Fruit fly (Drosophila melanogaster) whole organism, prepupa: Measurements from ENCODE around the gene CG4020.

Experiments used
- CG3032 ChIP-seq: fragments of 200-800 bp; optimal IDR thresholded peaks from 2 replicates; lab custom pipeline; 2019; ENCODE audit warnings: missing biosample characterization, mild to moderate bottlenecking, missing genetic modification characterization, moderate library complexity
- CG31627 ChIP-seq: fragments of 200-800 bp; sonication (Bioruptor generic); optimal IDR thresholded peaks from 3 replicates; lab custom pipeline; 2016; ENCODE audit warnings: missing biosample characterization, missing genetic modification characterization
- CG6163 ChIP-seq: fragments of 200-800 bp; sonication (Bioruptor generic); IDR thresholded peaks from 3 replicates; pipeline ENCODE4 v1.3.6; 2022; ENCODE audit warnings: missing biosample characterization, missing genetic modification characterization
- CG8119 ChIP-seq: fragments of 200-800 bp; sonication (Bioruptor generic); IDR thresholded peaks from 3 replicates; pipeline ENCODE4 v1.3.6; 2022; ENCODE audit warnings: missing biosample characterization, missing genetic modification characterization
- Met ChIP-seq: fragments of 200-800 bp; sonication (Bioruptor generic); optimal IDR thresholded peaks from 3 replicates; lab custom pipeline; 2016; ENCODE audit warnings: missing biosample characterization, missing genetic modification characterization
- OdsH ChIP-seq: fragments of 200-800 bp; sonication (Bioruptor generic); optimal IDR thresholded peaks from 3 replicates; lab custom pipeline; 2016; ENCODE audit warnings: missing biosample characterization, missing genetic modification characterization
- achi ChIP-seq: fragments of 200-800 bp; sonication (Bioruptor generic); optimal IDR thresholded peaks from 3 replicates; lab custom pipeline; 2016; ENCODE audit warnings: missing biosample characterization, missing genetic modification characterization
- esn ChIP-seq: fragments of 200-800 bp; sonication (Bioruptor generic); optimal IDR thresholded peaks from 2 replicates; lab custom pipeline; 2016; ENCODE audit warnings: missing biosample characterization, mild to moderate bottlenecking, missing genetic modification characterization, moderate library complexity
- fd59A ChIP-seq: fragments of 200-800 bp; sonication (Bioruptor generic); optimal IDR thresholded peaks from 2 replicates; lab custom pipeline; 2017; ENCODE audit warnings: missing biosample characterization, mild to moderate bottlenecking, missing genetic modification characterization, missing genetic modification reagents
- fkh ChIP-seq: fragments of 200-800 bp; sonication (Bioruptor generic); optimal IDR thresholded peaks from 3 replicates; lab custom pipeline; 2017; ENCODE audit warnings: missing biosample characterization, mild to moderate bottlenecking, missing genetic modification characterization, moderate library complexity
- ss ChIP-seq, 2 experiments: fragments of 200-800 bp; sonication (Bioruptor generic); optimal IDR thresholded peaks; 2 replicates in 1 of 2; 3 replicates in 1 of 2; lab custom pipeline; 2017 to 2018; ENCODE audit warnings: mild to moderate bottlenecking in 2 of 2, missing biosample characterization in 2 of 2, missing genetic modification characterization in 2 of 2, moderate library complexity in 1 of 2

dm6 chrX:5916494-5917309 lies 11.2 kb downstream of the CG4020 start, which contains the start of the genes Shmt and CG3726:
- no peak for TF ChIP-seq achi
- no peak for TF ChIP-seq CG3032 (tag; lab: Kevin White, UChicago)
- TF ChIP-seq Met, result no peak
- TF ChIP-seq fd59A (GFP tag; lab: Kevin White, UChicago), result no peak
- TF ChIP-seq OdsH (GFP tag; lab: Kevin White, UChicago), result no peak
- TF ChIP-seq CG31627 (GFP tag; lab: Kevin White, UChicago), result no peak
- peak; percentile 70 for TF ChIP-seq fkh (GFP tag; lab: Kevin White, UChicago)
- TF ChIP-seq ss (GFP tag; optimal IDR thresholded peaks at IDR 0.05; lab: Kevin White, UChicago), result peak in 1 of 2 experiments; percentile 42
- TF ChIP-seq CG6163, result peak; percentile 41; the same call in 1 of the 3 replicates
- TF ChIP-seq esn (GFP tag; lab: Kevin White, UChicago), result no peak
- TF ChIP-seq CG8119, result peak; percentile 12; the same call in 1 of the 3 replicates
